Fruit fly (Drosophila melanogaster) whole organism, wandering third instar larva: ENCODE data around the gene Egfrap.

ENCODE experiments used
- Abd-B ChIP-seq: fragments of >200 bp; optimal IDR thresholded peaks from 2 replicates; lab custom pipeline; 2017; ENCODE audit warnings: missing biosample characterization, missing genetic modification characterization
- CG32264 ChIP-seq: fragments of 200-800 bp; sonication (Bioruptor generic); optimal IDR thresholded peaks from 2 replicates; lab custom pipeline; 2016; ENCODE audit warnings: missing biosample characterization, missing genetic modification characterization
- Dif ChIP-seq: fragments of 200-275, 200-300 bp; sonication (Bioruptor generic); optimal IDR thresholded peaks from 2 replicates; lab custom pipeline; 2018; ENCODE audit warnings: missing biosample characterization, missing genetic modification characterization; ENCODE audit not compliant: partially characterized antibody
- Hr78 ChIP-seq: fragments of >200 bp; optimal IDR thresholded peaks from 2 replicates; lab custom pipeline; 2017; ENCODE audit warnings: missing biosample characterization, missing genetic modification characterization
- h ChIP-seq: fragments of 200-800 bp; sonication (Bioruptor generic); optimal IDR thresholded peaks from 3 replicates; lab custom pipeline; 2016; ENCODE audit warnings: missing biosample characterization, mild to moderate bottlenecking, missing genetic modification characterization
- usp ChIP-seq: fragments of >200 bp; optimal IDR thresholded peaks from 2 replicates; lab custom pipeline; 2017; ENCODE audit warnings: missing biosample characterization, missing genetic modification characterization

- TF ChIP-seq usp (GFP tag; lab: Kevin White, UChicago) (no peak), Abd-B (GFP tag; lab: Kevin White, UChicago) (no peak), Hr78 (GFP tag; lab: Kevin White, UChicago) (no peak), Dif (GFP tag; lab: Kevin White, UChicago) (no peak), h (GFP tag; lab: Kevin White, UChicago) (no peak), CG32264 (GFP tag; lab: Kevin White, UChicago) (no peak)
Measured at dm6 chr3L:5941508-5941907, 8.9 kb downstream of the Egfrap start.
